Fruit fly (Drosophila melanogaster) whole organism, wandering third instar larva: ENCODE measurements around the gene CG31102.

Source experiments
- Dif ChIP-seq: fragments of 200-275, 200-300 bp; sonication (Bioruptor generic); optimal IDR thresholded peaks from 2 replicates; lab custom pipeline; 2018; ENCODE audit warnings: missing biosample characterization, missing genetic modification characterization; ENCODE audit not compliant: partially characterized antibody
- Hr78 ChIP-seq: fragments of >200 bp; optimal IDR thresholded peaks from 2 replicates; lab custom pipeline; 2017; ENCODE audit warnings: missing biosample characterization, missing genetic modification characterization
- Jra ChIP-seq: sonication (Bioruptor generic); optimal IDR thresholded peaks from 2 replicates; lab custom pipeline; 2016; ENCODE audit warnings: missing biosample characterization, missing genetic modification characterization
- N ChIP-seq: fragments of >200 bp; optimal IDR thresholded peaks from 2 replicates; lab custom pipeline; 2018; ENCODE audit warnings: missing biosample characterization, missing external identifiers, missing genetic modification characterization
- Sp1 ChIP-seq: fragments of 200-800 bp; sonication (Bioruptor generic); optimal IDR thresholded peaks from 3 replicates; lab custom pipeline; 2019; ENCODE audit warnings: missing biosample characterization, mild to moderate bottlenecking, missing genetic modification characterization, moderate library complexity
- psq ChIP-seq: fragments of 200-800 bp; sonication (Bioruptor generic); optimal IDR thresholded peaks from 3 replicates; lab custom pipeline; 2017; ENCODE audit warnings: missing biosample characterization, mild to moderate bottlenecking, missing genetic modification characterization, moderate library complexity
- usp ChIP-seq: fragments of >200 bp; optimal IDR thresholded peaks from 2 replicates; lab custom pipeline; 2017; ENCODE audit warnings: missing biosample characterization, missing genetic modification characterization

DNA sequence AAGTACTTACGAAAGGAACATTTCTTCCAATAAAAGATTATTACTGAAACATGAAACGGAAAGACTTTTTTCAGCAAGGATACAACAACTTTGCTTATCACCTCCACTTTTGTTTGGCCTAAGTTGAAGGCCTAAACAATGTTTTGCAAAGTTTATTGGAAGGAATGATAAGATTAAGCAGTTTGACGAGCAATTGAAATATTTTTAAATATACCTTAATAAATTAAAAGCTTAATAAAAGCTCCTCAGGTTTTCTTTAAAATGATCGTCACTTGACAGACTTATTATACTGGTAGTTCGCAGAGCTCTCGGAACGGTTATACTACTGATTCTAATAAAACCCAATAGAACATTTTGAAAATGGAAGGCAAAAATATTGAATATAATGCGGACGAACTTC, 10.2 kb downstream of the CG31102 start, which contains the start of gene CG31104:
- TF ChIP-seq Hr78 (GFP tag; lab: Kevin White, UChicago) (no peak), N (GFP tag; lab: Kevin White, UChicago) (no peak), psq (GFP tag; lab: Kevin White, UChicago) (no peak), Jra (no peak), Sp1 (GFP tag; lab: Kevin White, UChicago) (no peak), Dif (no peak), usp (GFP tag; lab: Kevin White, UChicago) (no peak)
